Worm (Caenorhabditis elegans): ENCODE results near the gene C03H5.6.

DNA sequence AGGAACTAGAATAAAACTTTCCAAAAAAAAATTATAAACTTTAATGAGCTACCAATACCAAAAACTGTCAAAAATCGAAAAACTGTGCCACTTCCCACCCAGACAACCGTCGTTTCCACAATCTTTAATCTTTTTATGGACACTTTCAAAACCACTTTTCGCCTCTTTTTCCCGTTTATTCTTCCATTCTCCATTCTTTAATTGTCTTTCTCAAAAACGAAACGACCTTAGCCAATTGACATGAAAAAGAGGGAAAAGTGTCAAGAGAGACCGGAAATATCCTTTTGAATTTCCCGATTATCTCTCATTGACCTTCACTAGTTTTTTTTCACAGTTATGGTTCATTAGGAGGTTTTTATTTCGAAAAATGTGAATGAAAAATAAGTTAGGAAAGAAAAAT is 27.7 kb downstream of the C03H5.6 start:
- TF ChIP-seq F10E7.11 (tag; optimal IDR thresholded peaks at IDR 0.05) (no peak), zim-3 (tag; optimal IDR thresholded peaks at IDR 0.05) (no peak), zfh-2 (GFP tag; conservative IDR thresholded peaks at IDR 0.05) (no peak), C17E4.6 (GFP tag; IDR thresholded peaks at IDR 0.05) (no peak), hmg-1.2 (GFP tag; IDR thresholded peaks at IDR 0.05) (no peak), nhr-27 (tag; optimal IDR thresholded peaks at IDR 0.05) (no peak), repo-1 (tag; optimal IDR thresholded peaks at IDR 0.05) (no peak), Y53G8AR.9 (GFP tag; conservative IDR thresholded peaks at IDR 0.05) (no peak), akir-1 (GFP tag; optimal IDR thresholded peaks at IDR 0.05) (no peak), lin-26 (GFP tag; IDR thresholded peaks at IDR 0.05) (no peak), ama-1 (optimal IDR thresholded peaks at IDR 0.05) (no peak), ama-1 (GFP tag; optimal IDR thresholded peaks at IDR 0.05) (no peak), madf-6 (GFP tag; IDR thresholded peaks at IDR 0.05) (no peak), sptf-2 (GFP tag; optimal IDR thresholded peaks at IDR 0.05) (no peak), ceh-79 (tag; optimal IDR thresholded peaks at IDR 0.05) (no peak)

Data from whole organism, young adult.